Worm (Caenorhabditis elegans) whole organism, L3 larva: Measurements from ENCODE around the gene idpp-8.

Experiments
- R02D3.7 ChIP-seq: fragments of 150-350 bp; optimal IDR thresholded peaks from 2 replicates; lab custom pipeline; 2014; ENCODE audit warnings: missing biosample characterization, missing genetic modification characterization
- ZK546.5 ChIP-seq: sonication (generic microtip); optimal IDR thresholded peaks from 2 replicates; lab custom pipeline; 2017; ENCODE audit warnings: missing biosample characterization, missing genetic modification characterization
- aly-2 ChIP-seq: fragments of 150-350 bp; optimal IDR thresholded peaks from 2 replicates; lab custom pipeline; 2014; ENCODE audit warnings: missing biosample characterization, missing genetic modification characterization
- ama-1 ChIP-seq: fragments of 150-350 bp; optimal IDR thresholded peaks from 2 replicates; lab custom pipeline; 2018
- ceh-16 ChIP-seq: sonication (generic microtip); optimal IDR thresholded peaks from 2 replicates; lab custom pipeline; 2017; ENCODE audit warnings: missing biosample characterization, missing genetic modification characterization
- ceh-28 ChIP-seq: fragments of 150-350 bp; optimal IDR thresholded peaks from 2 replicates; lab custom pipeline; 2014; ENCODE audit warnings: missing biosample characterization, missing genetic modification reagents, missing genetic modification characterization
- ceh-82 ChIP-seq: fragments of 150-350 bp; optimal IDR thresholded peaks from 2 replicates; lab custom pipeline; 2014; ENCODE audit warnings: missing biosample characterization, missing genetic modification characterization
- ceh-9 ChIP-seq: sonication (generic microtip); optimal IDR thresholded peaks from 2 replicates; lab custom pipeline; 2018; ENCODE audit warnings: missing biosample characterization, missing genetic modification characterization
- egl-27 ChIP-seq: sonication (generic microtip); optimal IDR thresholded peaks from 4 replicates; lab custom pipeline; 2017; ENCODE audit warnings: missing biosample characterization, missing genetic modification reagents, missing genetic modification characterization
- elt-1 ChIP-seq: fragments of 150-350 bp; optimal IDR thresholded peaks from 2 replicates; lab custom pipeline; 2014; ENCODE audit warnings: missing biosample characterization, missing genetic modification characterization
- elt-2 ChIP-seq: sonication (generic microtip); optimal IDR thresholded peaks from 2 replicates; lab custom pipeline; 2016; ENCODE audit warnings: missing genetic modification reagents, mild to moderate bottlenecking, missing genetic modification characterization, missing compliant biosample characterization
- fkh-10 ChIP-seq: sonication (generic microtip); optimal IDR thresholded peaks from 2 replicates; lab custom pipeline; 2017; ENCODE audit warnings: missing biosample characterization, missing genetic modification reagents, missing genetic modification characterization
- fkh-2 ChIP-seq: fragments of 150-350 bp; optimal IDR thresholded peaks from 2 replicates; lab custom pipeline; 2014; ENCODE audit warnings: missing biosample characterization, missing genetic modification reagents, missing genetic modification characterization
- fos-1 ChIP-seq: fragments of 150-350 bp; optimal IDR thresholded peaks from 2 replicates; lab custom pipeline; 2014; ENCODE audit warnings: missing biosample characterization, missing genetic modification characterization
- hmg-11 ChIP-seq: sonication (generic microtip); optimal IDR thresholded peaks from 2 replicates; lab custom pipeline; 2016; ENCODE audit warnings: missing genetic modification characterization, missing compliant biosample characterization
- jun-1 ChIP-seq: fragments of 150-350 bp; optimal IDR thresholded peaks from 2 replicates; lab custom pipeline; 2014; ENCODE audit warnings: missing biosample characterization, missing genetic modification reagents, missing genetic modification characterization
- lin-15B ChIP-seq: fragments of 150-350 bp; optimal IDR thresholded peaks from 2 replicates; lab custom pipeline; 2014; ENCODE audit warnings: missing biosample characterization, missing genetic modification characterization
- lin-39 ChIP-seq: fragments of 150-350 bp; optimal IDR thresholded peaks from 2 replicates; lab custom pipeline; 2018; ENCODE audit warnings: missing biosample characterization, missing genetic modification reagents, missing genetic modification characterization
- lsy-12 ChIP-seq: sonication (generic microtip); optimal IDR thresholded peaks from 2 replicates; lab custom pipeline; 2016; ENCODE audit warnings: mild to moderate bottlenecking, missing genetic modification characterization, missing compliant biosample characterization
- nfya-1 ChIP-seq: sonication (generic microtip); optimal IDR thresholded peaks from 2 replicates; lab custom pipeline; 2017; ENCODE audit warnings: missing genetic modification characterization, mild to moderate bottlenecking, missing compliant biosample characterization, antibody characterized with exemption, moderate library complexity; ENCODE audit not compliant: insufficient read depth
- nhr-11 ChIP-seq: fragments of 150-350 bp; optimal IDR thresholded peaks from 2 replicates; lab custom pipeline; 2014; ENCODE audit warnings: missing biosample characterization, missing genetic modification characterization
- nhr-12 ChIP-seq: fragments of 150-350 bp; optimal IDR thresholded peaks from 2 replicates; lab custom pipeline; 2014; ENCODE audit warnings: missing biosample characterization, missing genetic modification characterization
- nhr-23 ChIP-seq: fragments of 150-350 bp; optimal IDR thresholded peaks from 2 replicates; lab custom pipeline; 2014; ENCODE audit warnings: missing biosample characterization, missing genetic modification reagents, missing genetic modification characterization
- nhr-25 ChIP-seq: sonication (generic microtip); optimal IDR thresholded peaks from 2 replicates; lab custom pipeline; 2017; ENCODE audit warnings: missing biosample characterization, missing genetic modification characterization
- nhr-43 ChIP-seq: sonication (generic microtip); optimal IDR thresholded peaks from 2 replicates; lab custom pipeline; 2016; ENCODE audit warnings: mild to moderate bottlenecking, missing genetic modification characterization, missing compliant biosample characterization; ENCODE audit not compliant: poor library complexity, severe bottlenecking
- nhr-67 ChIP-seq: fragments of 150-350 bp; optimal IDR thresholded peaks from 2 replicates; lab custom pipeline; 2014; ENCODE audit warnings: missing biosample characterization, missing genetic modification characterization
- nhr-77 ChIP-seq: fragments of 150-350 bp; optimal IDR thresholded peaks from 2 replicates; lab custom pipeline; 2014; ENCODE audit warnings: missing biosample characterization, missing genetic modification characterization
- pha-4 ChIP-seq: fragments of 150-350 bp; optimal IDR thresholded peaks from 2 replicates; lab custom pipeline; 2014; ENCODE audit warnings: missing biosample characterization, missing genetic modification reagents, missing genetic modification characterization
- pqm-1 ChIP-seq: fragments of 150-350 bp; optimal IDR thresholded peaks from 2 replicates; lab custom pipeline; 2017; ENCODE audit warnings: missing biosample characterization, missing genetic modification characterization, inconsistent platforms
- sea-2 ChIP-seq: fragments of 150-350 bp; sonication (generic microtip); optimal IDR thresholded peaks from 4 replicates; lab custom pipeline; 2014; ENCODE audit warnings: missing biosample characterization, missing genetic modification reagents, missing genetic modification characterization
- skn-1 ChIP-seq: fragments of 150-350 bp; optimal IDR thresholded peaks from 2 replicates; lab custom pipeline; 2014; ENCODE audit warnings: missing biosample characterization, missing genetic modification characterization
- tbx-2 ChIP-seq: sonication (generic microtip); optimal IDR thresholded peaks from 2 replicates; lab custom pipeline; 2016; ENCODE audit warnings: mild to moderate bottlenecking, missing genetic modification characterization, missing compliant biosample characterization
- unc-39 ChIP-seq: sonication (generic microtip); optimal IDR thresholded peaks from 4 replicates; lab custom pipeline; 2017; ENCODE audit warnings: missing biosample characterization, missing genetic modification characterization
- unc-62 ChIP-seq: fragments of 150-350 bp; sonication (generic microtip); optimal IDR thresholded peaks from 4 replicates; lab custom pipeline; 2014; ENCODE audit warnings: missing biosample characterization, missing genetic modification reagents, missing genetic modification characterization
- zag-1 ChIP-seq: fragments of 150-350 bp; optimal IDR thresholded peaks from 2 replicates; lab custom pipeline; 2014; ENCODE audit warnings: missing biosample characterization, missing genetic modification characterization

The idpp-8 gene

DNA sequence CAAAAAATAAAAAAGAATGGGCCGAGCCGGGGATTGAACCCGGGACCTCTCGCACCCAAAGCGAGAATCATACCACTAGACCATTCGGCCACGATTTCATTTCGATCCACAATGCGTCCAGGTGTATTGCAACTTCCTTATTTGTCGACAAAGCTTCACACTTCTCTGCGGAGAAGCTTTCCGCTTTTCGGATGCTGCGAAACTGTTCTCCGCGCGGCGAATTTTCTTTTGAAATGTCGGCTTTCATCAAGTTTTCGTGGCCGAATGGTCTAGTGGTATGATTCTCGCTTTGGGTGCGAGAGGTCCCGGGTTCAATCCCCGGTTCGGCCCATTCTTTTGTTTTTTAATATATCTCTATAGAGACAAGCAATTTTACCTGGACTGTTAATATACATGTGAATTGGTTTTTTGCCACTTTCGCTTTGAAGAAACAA lies 13.2 kb upstream of the idpp-8 start:
- TF ChIP-seq tbx-2 (tag; lab: Kevin White, UChicago) (peak; percentile 31), nhr-43 (tag; lab: Kevin White, UChicago) (peak; percentile 64)
- TF ChIP-seq, all 47 proteins: peak for 2; not testable (repeated sequence) for 45

DNA sequence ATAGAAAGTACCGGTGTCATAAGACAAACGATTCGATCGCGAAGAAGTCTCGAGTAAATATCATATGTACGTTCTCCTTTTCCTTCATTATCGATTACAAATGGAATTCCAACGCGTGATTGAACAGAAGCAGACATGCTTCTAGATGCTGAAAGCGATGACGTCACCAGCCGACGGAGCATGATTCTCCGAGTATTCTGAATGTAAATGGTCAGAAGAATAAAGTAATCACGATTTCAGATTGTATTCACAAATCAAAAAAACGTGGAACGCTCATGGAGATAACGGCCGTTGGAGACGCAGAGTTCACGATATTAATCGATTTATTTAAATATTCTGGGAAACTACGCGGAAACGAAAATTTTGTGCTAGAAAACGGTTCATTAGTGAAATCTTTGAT lies 12.7 kb upstream of the idpp-8 start, which contains the start of gene clpp-1:
TSS of gene clpp-1 (minus strand) at position 197 of the 400 bp plus-strand sequence.
- TF ChIP-seq nhr-25 (tag; lab: Kevin White, UChicago) (no peak), ama-1 (peak; percentile 75), elt-2 (tag; lab: Kevin White, UChicago) (peak; percentile 50)
- TF ChIP-seq, all 47 proteins: peak for 2

DNA sequence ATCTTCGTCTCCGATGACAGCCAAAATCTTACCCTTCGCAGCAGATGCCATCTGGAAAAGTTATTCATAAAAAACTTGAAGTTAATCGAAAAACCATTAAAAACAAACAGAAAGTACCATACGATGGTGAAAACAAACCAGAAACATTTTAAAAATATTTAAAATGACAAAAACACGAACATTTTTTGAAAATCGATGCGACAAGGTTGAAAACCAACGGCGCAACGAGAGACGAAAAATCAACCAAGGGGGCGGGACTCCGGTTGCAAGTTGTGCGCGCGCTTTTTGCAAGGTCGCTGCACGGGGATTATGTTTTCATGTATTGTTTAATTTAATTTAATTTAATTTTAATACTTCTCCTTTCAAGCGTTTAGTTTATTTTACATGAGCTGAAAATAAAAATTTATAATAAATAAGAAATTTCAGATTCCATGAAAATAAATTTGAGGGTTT lies 11.7 kb upstream of the idpp-8 start, which contains the start of gene vha-9:
TSS of gene vha-9 (minus strand) at position 51 of the 453 bp plus-strand sequence.
- TF ChIP-seq pqm-1 (peak; percentile 75), elt-2 (tag; lab: Kevin White, UChicago) (peak; percentile 54), R02D3.7 (peak; percentile 60), nhr-25 (tag; lab: Kevin White, UChicago) (peak; percentile 31), skn-1 (no peak), aly-2 (no peak), tbx-2 (tag; lab: Kevin White, UChicago) (no peak), lin-15B (tag; lab: Kevin White, UChicago) (peak; percentile 60), pha-4 (peak; percentile 81), nhr-11 (tag; lab: Kevin White, UChicago) (no peak), nhr-43 (tag; lab: Kevin White, UChicago) (peak; percentile 72), fkh-2 (no peak), unc-62 (GFP tag; lab: Kevin White, UChicago) (no peak), lin-39 (peak; percentile 58), sea-2 (GFP tag; lab: Kevin White, UChicago) (no peak), lsy-12 (tag; lab: Kevin White, UChicago) (peak; percentile 37), nhr-23 (tag; lab: Kevin White, UChicago) (peak; percentile 61), elt-1 (tag; lab: Kevin White, UChicago) (no peak), ceh-28 (tag; lab: Kevin White, UChicago) (peak; percentile 52), ama-1 (peak; percentile 61), hmg-11 (tag; lab: Kevin White, UChicago) (peak; percentile 86), ceh-82 (no peak), nfya-1 (tag; lab: Kevin White, UChicago) (peak; percentile 70), nhr-12 (tag; lab: Kevin White, UChicago) (no peak), unc-39 (tag; lab: Kevin White, UChicago) (no peak)

DNA sequence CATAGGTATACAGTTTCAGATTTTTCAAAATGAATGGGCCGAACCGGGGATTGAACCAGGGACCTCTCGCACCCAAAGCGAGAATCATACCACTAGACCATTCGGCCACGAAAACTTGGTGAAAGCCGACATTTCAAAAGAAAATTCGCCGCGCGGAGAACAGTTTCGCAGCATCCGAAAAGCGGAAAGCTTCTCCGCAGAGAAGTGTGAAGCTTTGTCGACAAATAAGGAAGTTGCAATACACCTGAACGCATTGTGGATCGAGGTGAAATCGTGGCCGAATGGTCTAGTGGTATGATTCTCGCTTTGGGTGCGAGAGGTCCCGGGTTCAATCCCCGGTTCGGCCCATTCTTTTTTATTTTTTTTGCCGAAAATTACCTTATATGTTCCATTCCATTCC lies 10.6 kb upstream of the idpp-8 start:
- TF ChIP-seq nhr-25 (tag; lab: Kevin White, UChicago) = peak; percentile 13

DNA sequence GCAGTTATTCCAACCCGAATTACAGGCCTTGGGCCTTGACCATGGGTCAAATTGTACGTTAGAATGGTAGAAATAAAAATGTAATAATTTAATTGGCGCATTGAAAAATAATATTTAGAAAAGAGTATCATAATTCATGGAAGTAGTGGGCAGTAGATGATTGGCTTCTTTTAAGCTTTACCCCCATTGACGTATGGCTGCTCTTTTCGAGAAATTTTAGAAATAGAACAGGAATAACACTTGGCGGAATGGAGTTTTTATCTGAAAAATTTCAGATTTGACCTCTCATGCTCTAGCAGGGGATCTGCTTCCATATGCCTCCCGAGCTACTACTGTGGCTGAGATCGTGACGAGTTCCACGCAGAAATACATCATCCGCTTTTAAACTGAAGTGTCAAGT lies 6.6 kb upstream of the idpp-8 start, which contains the start of gene gcy-4:
TSS of gene gcy-4 (minus strand) at position 101 of the 400 bp plus-strand sequence.
- TF ChIP-seq elt-2 (tag; lab: Kevin White, UChicago) (no peak), nhr-11 (tag; lab: Kevin White, UChicago) (no peak), fkh-10 (GFP tag; lab: Kevin White, UChicago) (no peak), aly-2 (no peak), zag-1 (tag; lab: Kevin White, UChicago) (no peak), tbx-2 (tag; lab: Kevin White, UChicago) (no peak), fkh-2 (no peak), fos-1 (tag; lab: Kevin White, UChicago) (no peak), ceh-28 (tag; lab: Kevin White, UChicago) (no peak), ceh-9 (tag; lab: Kevin White, UChicago) (no peak), ceh-16 (no peak)

DNA sequence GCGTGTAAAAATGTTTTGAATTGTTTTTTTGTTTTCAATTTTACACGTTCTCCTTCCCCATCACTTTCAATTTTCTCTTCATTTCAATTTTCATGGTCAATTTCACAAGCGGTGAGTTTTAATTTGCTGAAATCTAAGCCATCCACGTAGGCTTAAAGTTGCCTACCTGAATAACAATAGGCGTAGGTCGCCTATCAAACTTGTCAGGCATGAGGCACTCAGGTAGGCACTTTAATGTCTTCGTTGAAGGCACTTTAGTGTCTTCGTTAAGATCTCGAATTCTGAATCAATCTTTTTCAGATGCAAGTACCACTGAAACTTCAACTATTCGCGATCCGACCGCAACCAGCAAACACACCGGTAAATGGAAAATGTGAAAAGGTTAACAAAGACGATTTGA lies 6.0 kb upstream of the idpp-8 start, which contains the start of gene ZK970.8:
TSS of gene ZK970.8 (plus strand) at position 301 of the 400 bp plus-strand sequence.
- TF ChIP-seq unc-39 (tag; lab: Kevin White, UChicago) (no peak), nhr-25 (tag; lab: Kevin White, UChicago) (no peak), jun-1 (tag; lab: Kevin White, UChicago) (no peak), nhr-67 (tag; lab: Kevin White, UChicago) (no peak), ama-1 (no peak), fkh-10 (GFP tag; lab: Kevin White, UChicago) (no peak), nhr-77 (tag; lab: Kevin White, UChicago) (no peak), egl-27 (tag; lab: Kevin White, UChicago) (no peak), nhr-11 (tag; lab: Kevin White, UChicago) (no peak), nfya-1 (tag; lab: Kevin White, UChicago) (no peak), ZK546.5 (tag; lab: Kevin White, UChicago) (no peak), unc-62 (GFP tag; lab: Kevin White, UChicago) (no peak), skn-1 (no peak)
